Worm (Caenorhabditis elegans): ENCODE results near the gene hic-1.

Gene hic-1

ce11 chrX:6630645-6631044 lies 32.0 kb upstream of the hic-1 start (continued):
- no peak for TF ChIP-seq xnd-1 (tag; optimal IDR thresholded peaks at IDR 0.05)

ce11 chrX:6625275-6625674 lies 26.6 kb upstream of the hic-1 start:
- 0 out of 2 replicates have a peak, but pooled peaks have one; percentile 58 for TF ChIP-seq F37B4.10 (GFP tag; IDR thresholded peaks at IDR 0.05)
- TF ChIP-seq ets-4 (GFP tag; optimal IDR thresholded peaks at IDR 0.05) = peak; percentile 17
- TF ChIP-seq nhr-27 (tag; optimal IDR thresholded peaks at IDR 0.05) = no peak
- no peak for TF ChIP-seq C17E4.6 (GFP tag; IDR thresholded peaks at IDR 0.05)
- TF ChIP-seq snpc-4 (GFP tag; optimal IDR thresholded peaks at IDR 0.05) = no peak
- TF ChIP-seq snpc-4 (tag; optimal IDR thresholded peaks at IDR 0.05) = no peak
- TF ChIP-seq cebp-1 (GFP tag; IDR thresholded peaks at IDR 0.05) = no peak
- no peak for TF ChIP-seq cebp-1 (tag; optimal IDR thresholded peaks at IDR 0.05)

ce11 chrX:6622552-6623236 lies 24.1 kb upstream of the hic-1 start, which contains the start of gene clec-266:
TSS of gene clec-266 (minus strand) at chrX:6622915.
- no peak for TF ChIP-seq F57A8.1 (GFP tag; optimal IDR thresholded peaks at IDR 0.05)
- TF ChIP-seq lin-26 (GFP tag; IDR thresholded peaks at IDR 0.05) = no peak
- no peak for TF ChIP-seq hsf-1 (GFP tag; IDR thresholded peaks at IDR 0.05)
- no peak for TF ChIP-seq nfya-1 (tag; optimal IDR thresholded peaks at IDR 0.05; ENCODE audit: borderline replicate concordance, insufficient read depth)
- TF ChIP-seq nhr-179 (tag; optimal IDR thresholded peaks at IDR 0.05) = no peak
- TF ChIP-seq attf-6 (GFP tag; IDR thresholded peaks at IDR 0.05) = no peak

- TF ChIP-seq snpc-4 (GFP tag; optimal IDR thresholded peaks at IDR 0.05) (no peak), snpc-4 (tag; optimal IDR thresholded peaks at IDR 0.05) (no peak), sdz-38 (tag; optimal IDR thresholded peaks at IDR 0.05) (no peak), zfh-2 (GFP tag; conservative IDR thresholded peaks at IDR 0.05) (no peak), cebp-1 (GFP tag; IDR thresholded peaks at IDR 0.05) (no peak), cebp-1 (tag; optimal IDR thresholded peaks at IDR 0.05) (no peak), attf-5 (GFP tag; optimal IDR thresholded peaks at IDR 0.05) (no peak), nhr-179 (tag; optimal IDR thresholded peaks at IDR 0.05) (no peak), hlh-12 (tag; optimal IDR thresholded peaks at IDR 0.05) (no peak), lsl-1 (GFP tag; optimal IDR thresholded peaks at IDR 0.05) (no peak), snpc-1.1 (tag; optimal IDR thresholded peaks at IDR 0.05; ENCODE audit: insufficient read depth) (no peak), lin-40 (tag; optimal IDR thresholded peaks at IDR 0.05) (no peak), ceh-58 (GFP tag; IDR thresholded peaks at IDR 0.05) (no peak), Y67H2A.10 (GFP tag; conservative IDR thresholded peaks at IDR 0.05) (no peak), efl-1 (GFP tag; optimal IDR thresholded peaks at IDR 0.05) (no peak), attf-3 (GFP tag; conservative IDR thresholded peaks at IDR 0.05) (no peak), somi-1 (GFP tag; optimal IDR thresholded peaks at IDR 0.05) (no peak), ceh-40 (GFP tag; IDR thresholded peaks at IDR 0.05) (no peak), ztf-3 (GFP tag; optimal IDR thresholded peaks at IDR 0.05) (no peak), F22D6.2 (tag; optimal IDR thresholded peaks at IDR 0.05) (no peak)
Observed at ce11 chrX:6618712-6619111, 20.1 kb upstream of the hic-1 start, which contains the start of gene kqt-1. TSS of gene kqt-1 (plus strand) at chrX:6619012.

- TF ChIP-seq ekl-4 (GFP tag; IDR thresholded peaks at IDR 0.05) (no peak), T07F8.4 (tag; optimal IDR thresholded peaks at IDR 0.05) (no peak), F52B5.7 (tag; optimal IDR thresholded peaks at IDR 0.05) (no peak), unc-62 (GFP tag; optimal IDR thresholded peaks at IDR 0.05) (no peak), rec-8 (tag; optimal IDR thresholded peaks at IDR 0.05) (no peak), mxl-1 (tag; optimal IDR thresholded peaks at IDR 0.05) (no peak), lsl-1 (GFP tag; optimal IDR thresholded peaks at IDR 0.05) (no peak), aptf-3 (GFP tag; IDR thresholded peaks at IDR 0.05) (no peak), F22D6.2 (tag; optimal IDR thresholded peaks at IDR 0.05) (no peak), B0261.1 (tag; optimal IDR thresholded peaks at IDR 0.05) (no peak), snpc-4 (GFP tag; optimal IDR thresholded peaks at IDR 0.05) (no peak), snpc-4 (tag; optimal IDR thresholded peaks at IDR 0.05) (no peak), pbrm-1 (GFP tag; IDR thresholded peaks at IDR 0.05) (no peak)
Observed at ce11 chrX:6617622-6618021, 19.0 kb upstream of the hic-1 start.
